Worm (Caenorhabditis elegans): Measurements from ENCODE around the gene C53D6.6.

Gene C53D6.6

ce11 chrIV:9040393-9040792 lies 7.9 kb upstream of the C53D6.6 start, which contains the start of gene Y73F4A.3:
TSS of gene Y73F4A.3 (minus strand) at chrIV:9040493.
- TF ChIP-seq ceh-13 (GFP tag; optimal IDR thresholded peaks at IDR 0.05), result no peak
- TF ChIP-seq F13C5.2 (tag; optimal IDR thresholded peaks at IDR 0.05), result no peak
- no peak for TF ChIP-seq B0310.2 (tag; optimal IDR thresholded peaks at IDR 0.05)
- no peak for TF ChIP-seq tra-4 (tag; optimal IDR thresholded peaks at IDR 0.05)
- TF ChIP-seq hmg-4 (GFP tag; optimal IDR thresholded peaks at IDR 0.05), result no peak
- no peak for TF ChIP-seq scrt-1 (GFP tag; IDR thresholded peaks at IDR 0.05)
- TF ChIP-seq ama-1 (optimal IDR thresholded peaks at IDR 0.05), result no peak

ce11 chrIV:9037063-9037462 lies 4.6 kb upstream of the C53D6.6 start, which contains the start of gene C53D6.7:
TSS of gene C53D6.7 (minus strand) at chrIV:9037163.
- no peak for TF ChIP-seq B0310.2 (tag; optimal IDR thresholded peaks at IDR 0.05)
- no peak for TF ChIP-seq tbx-11 (GFP tag; IDR thresholded peaks at IDR 0.05)
- TF ChIP-seq ceh-36 (tag; optimal IDR thresholded peaks at IDR 0.05), result no peak
- TF ChIP-seq pes-1 (GFP tag; IDR thresholded peaks at IDR 0.05), result no peak
- no peak for TF ChIP-seq hmbx-1 (tag; optimal IDR thresholded peaks at IDR 0.05)

ce11 chrIV:9034340-9034739 lies 1.9 kb upstream of the C53D6.6 start, which contains the start of gene C53D6.10:
TSS of gene C53D6.10 (minus strand) at chrIV:9034440.
- TF ChIP-seq tbx-37 (GFP tag; conservative IDR thresholded peaks at IDR 0.05) (no peak), hnd-1 (tag; optimal IDR thresholded peaks at IDR 0.05) (no peak), tra-4 (tag; optimal IDR thresholded peaks at IDR 0.05) (no peak), B0310.2 (tag; optimal IDR thresholded peaks at IDR 0.05) (no peak), ets-7 (tag; optimal IDR thresholded peaks at IDR 0.05) (no peak)

- TF ChIP-seq F13C5.2 (tag; optimal IDR thresholded peaks at IDR 0.05) (peak; percentile 23), B0310.2 (tag; optimal IDR thresholded peaks at IDR 0.05) (no peak)
Observed at ce11 chrIV:9021245-9021779, 11.2 kb downstream of the C53D6.6 start.

- TF ChIP-seq hmg-4 (GFP tag; optimal IDR thresholded peaks at IDR 0.05) (no peak), ets-7 (tag; optimal IDR thresholded peaks at IDR 0.05) (no peak), pes-1 (GFP tag; IDR thresholded peaks at IDR 0.05) (no peak), ama-1 (optimal IDR thresholded peaks at IDR 0.05) (no peak), hmbx-1 (tag; optimal IDR thresholded peaks at IDR 0.05) (no peak), aly-1 (tag; optimal IDR thresholded peaks at IDR 0.05) (no peak), F13C5.2 (tag; optimal IDR thresholded peaks at IDR 0.05) (no peak)
Observed at ce11 chrIV:9020840-9021239, 11.6 kb downstream of the C53D6.6 start, which contains the start of gene C53D6.4. TSS of gene C53D6.4 (minus strand) at chrIV:9020940.

- no peak for TF ChIP-seq scrt-1 (GFP tag; IDR thresholded peaks at IDR 0.05)
- no peak for TF ChIP-seq flt-1 (GFP tag; IDR thresholded peaks at IDR 0.05)
- no peak for TF ChIP-seq ets-7 (tag; optimal IDR thresholded peaks at IDR 0.05)
- TF ChIP-seq aly-1 (tag; optimal IDR thresholded peaks at IDR 0.05), result no peak
- TF ChIP-seq hmbx-1 (tag; optimal IDR thresholded peaks at IDR 0.05), result no peak
- no peak for TF ChIP-seq ama-1 (optimal IDR thresholded peaks at IDR 0.05)
- TF ChIP-seq ceh-13 (GFP tag; optimal IDR thresholded peaks at IDR 0.05), result no peak
- no peak for TF ChIP-seq hnd-1 (tag; optimal IDR thresholded peaks at IDR 0.05)
- TF ChIP-seq ceh-36 (tag; optimal IDR thresholded peaks at IDR 0.05), result no peak
- no peak for TF ChIP-seq tbx-11 (GFP tag; IDR thresholded peaks at IDR 0.05)
- TF ChIP-seq tra-4 (tag; optimal IDR thresholded peaks at IDR 0.05), result no peak
- TF ChIP-seq hmg-4 (GFP tag; optimal IDR thresholded peaks at IDR 0.05), result no peak
Observed at ce11 chrIV:9016477-9016876, 16.0 kb downstream of the C53D6.6 start, which contains the start of gene acc-2. TSS of gene acc-2 (plus strand) at chrIV:9016777.

ce11 chrIV:9010257-9010656 lies 22.2 kb downstream of the C53D6.6 start, which contains the start of gene C53D6.11:
TSS of gene C53D6.11 (plus strand) at chrIV:9010584.
- TF ChIP-seq ceh-13 (GFP tag; optimal IDR thresholded peaks at IDR 0.05) (no peak), pes-1 (GFP tag; IDR thresholded peaks at IDR 0.05) (no peak), ama-1 (optimal IDR thresholded peaks at IDR 0.05) (no peak), ets-7 (tag; optimal IDR thresholded peaks at IDR 0.05) (no peak), hmbx-1 (tag; optimal IDR thresholded peaks at IDR 0.05) (no peak), tbx-37 (GFP tag; conservative IDR thresholded peaks at IDR 0.05) (no peak), sea-1 (GFP tag; conservative IDR thresholded peaks at IDR 0.05) (no peak), B0310.2 (tag; optimal IDR thresholded peaks at IDR 0.05) (no peak), hmg-4 (GFP tag; optimal IDR thresholded peaks at IDR 0.05) (no peak), aly-1 (tag; optimal IDR thresholded peaks at IDR 0.05) (no peak), tbx-11 (GFP tag; IDR thresholded peaks at IDR 0.05) (no peak), scrt-1 (GFP tag; IDR thresholded peaks at IDR 0.05) (no peak), tra-4 (tag; optimal IDR thresholded peaks at IDR 0.05) (no peak), flt-1 (GFP tag; IDR thresholded peaks at IDR 0.05) (no peak), ceh-36 (tag; optimal IDR thresholded peaks at IDR 0.05) (no peak), F13C5.2 (tag; optimal IDR thresholded peaks at IDR 0.05) (no peak), hnd-1 (tag; optimal IDR thresholded peaks at IDR 0.05) (no peak)

ce11 chrIV:9007947-9008346 lies 24.5 kb downstream of the C53D6.6 start:
- no peak for TF ChIP-seq hmg-4 (GFP tag; optimal IDR thresholded peaks at IDR 0.05)
- no peak for TF ChIP-seq hnd-1 (tag; optimal IDR thresholded peaks at IDR 0.05)
- no peak for TF ChIP-seq ceh-36 (tag; optimal IDR thresholded peaks at IDR 0.05)
- TF ChIP-seq sea-1 (GFP tag; conservative IDR thresholded peaks at IDR 0.05), result no peak
- TF ChIP-seq B0310.2 (tag; optimal IDR thresholded peaks at IDR 0.05), result no peak
- no peak for TF ChIP-seq pes-1 (GFP tag; IDR thresholded peaks at IDR 0.05)
- no peak for TF ChIP-seq F13C5.2 (tag; optimal IDR thresholded peaks at IDR 0.05)
- TF ChIP-seq tbx-11 (GFP tag; IDR thresholded peaks at IDR 0.05), result no peak
- TF ChIP-seq ets-7 (tag; optimal IDR thresholded peaks at IDR 0.05), result no peak
- no peak for TF ChIP-seq tra-4 (tag; optimal IDR thresholded peaks at IDR 0.05)
- TF ChIP-seq ceh-13 (GFP tag; optimal IDR thresholded peaks at IDR 0.05), result no peak
- no peak for TF ChIP-seq hmbx-1 (tag; optimal IDR thresholded peaks at IDR 0.05)
- no peak for TF ChIP-seq ama-1 (optimal IDR thresholded peaks at IDR 0.05)
- no peak for TF ChIP-seq tbx-37 (GFP tag; conservative IDR thresholded peaks at IDR 0.05)
- TF ChIP-seq aly-1 (tag; optimal IDR thresholded peaks at IDR 0.05), result no peak
- no peak for TF ChIP-seq flt-1 (GFP tag; IDR thresholded peaks at IDR 0.05)

All from whole organism, early embryonic.